Worm (Caenorhabditis elegans) whole organism, L4 larva: ENCODE measurements around the gene ckb-3.
A peak's percentile ranks its signal among the peaks of the same experiment; 100 is the strongest.
"Not testable (repeated sequence)": the region's sequence is repeated elsewhere in the genome, so short reads cannot be mapped to it uniquely, and the experiment has no call there.

Source experiments
- F10B5.3 ChIP-seq: sonication (generic microtip); optimal IDR thresholded peaks from 2 replicates; lab custom pipeline; 2016; ENCODE audit warnings: mild to moderate bottlenecking, missing genetic modification characterization, missing compliant biosample characterization
- F37D6.2 ChIP-seq: sonication (generic microtip); optimal IDR thresholded peaks from 2 replicates; lab custom pipeline; 2016; ENCODE audit warnings: mild to moderate bottlenecking, missing genetic modification characterization, missing compliant biosample characterization
- F44E2.7 ChIP-seq: fragments of 200-800 bp; sonication (Bioruptor generic); IDR thresholded peaks from 2 replicates; pipeline ENCODE4 v2.1.2; 2022; ENCODE audit warnings: missing genetic modification characterization, missing compliant biosample characterization
- T20F7.1 ChIP-seq: fragments of 200-800 bp; sonication (Bioruptor generic); optimal IDR thresholded peaks from 2 replicates; lab custom pipeline; 2018; ENCODE audit warnings: mild to moderate bottlenecking, missing genetic modification characterization, missing compliant biosample characterization
- Y48G9A.11 ChIP-seq: fragments of 200-800 bp; sonication (Bioruptor generic); IDR thresholded peaks from 2 replicates; pipeline ENCODE4 v1.3.6; 2022; ENCODE audit warnings: missing genetic modification reagents, missing genetic modification characterization, missing compliant biosample characterization
- Y5F2A.4 ChIP-seq: fragments of 200-800 bp; sonication (Bioruptor generic); optimal IDR thresholded peaks from 2 replicates; lab custom pipeline; 2018; ENCODE audit warnings: mild to moderate bottlenecking, missing genetic modification characterization, missing compliant biosample characterization
- ZK337.2 ChIP-seq: fragments of 200-800 bp; sonication (Bioruptor generic); IDR thresholded peaks from 2 replicates; pipeline ENCODE4 v1.3.6; 2022; ENCODE audit warnings: missing genetic modification reagents, missing genetic modification characterization, missing compliant biosample characterization
- arid-1 ChIP-seq: fragments of 200-800 bp; sonication (Bioruptor generic); conservative IDR thresholded peaks from 2 replicates; pipeline ENCODE4 v1.3.6; 2022; ENCODE audit warnings: missing genetic modification reagents, missing genetic modification characterization, missing compliant biosample characterization
- ceh-44 ChIP-seq: fragments of 200-800 bp; sonication (Bioruptor generic); IDR thresholded peaks from 2 replicates; pipeline ENCODE4 v1.3.6; 2022; ENCODE audit warnings: missing genetic modification reagents, missing genetic modification characterization, missing compliant biosample characterization
- daf-16 ChIP-seq, 3 experiments: sonication (generic microtip); optimal IDR thresholded peaks; 2 replicates each; lab custom pipeline; 2016 to 2017; ENCODE audit warnings: missing genetic modification characterization in 3 of 3, missing genetic modification reagents in 3 of 3, mild to moderate bottlenecking in 2 of 3, missing compliant biosample characterization in 2 of 3, missing biosample characterization in 1 of 3, moderate library complexity in 1 of 3
- daf-19 ChIP-seq: fragments of 200-800 bp; sonication (Bioruptor generic); conservative IDR thresholded peaks from 2 replicates; pipeline ENCODE4 v1.3.6; 2022; ENCODE audit warnings: missing genetic modification characterization, missing compliant biosample characterization
- dmd-6 ChIP-seq: fragments of 200-800 bp; sonication (Bioruptor generic); IDR thresholded peaks from 2 replicates; pipeline ENCODE4 v1.3.6; 2022; ENCODE audit warnings: missing genetic modification reagents, missing genetic modification characterization, missing compliant biosample characterization
- dmd-8 ChIP-seq: fragments of 200-800 bp; sonication (Bioruptor generic); IDR thresholded peaks from 2 replicates; pipeline ENCODE4 v1.3.6; 2022; ENCODE audit warnings: missing genetic modification characterization, missing compliant biosample characterization
- dmd-9 ChIP-seq: fragments of 200-800 bp; sonication (Bioruptor generic); IDR thresholded peaks from 2 replicates; pipeline ENCODE4 v1.3.6; 2022; ENCODE audit warnings: missing genetic modification reagents, missing genetic modification characterization, missing compliant biosample characterization
- dve-1 ChIP-seq: sonication (generic microtip); optimal IDR thresholded peaks from 2 replicates; lab custom pipeline; 2017; ENCODE audit warnings: antibody characterized with exemption, mild to moderate bottlenecking, missing genetic modification characterization, missing compliant biosample characterization; ENCODE audit not compliant: insufficient read depth
- egl-43 ChIP-seq: fragments of 200-800 bp; sonication (Bioruptor generic); IDR thresholded peaks from 2 replicates; pipeline ENCODE4 v1.3.6; 2022; ENCODE audit warnings: missing genetic modification reagents, missing genetic modification characterization, missing compliant biosample characterization
- fkh-10 ChIP-seq: fragments of 150-350 bp; optimal IDR thresholded peaks from 2 replicates; lab custom pipeline; 2014; ENCODE audit warnings: missing biosample characterization, missing genetic modification reagents, missing genetic modification characterization
- gei-8 ChIP-seq: fragments of 200-800 bp; sonication (Bioruptor generic); optimal IDR thresholded peaks from 2 replicates; lab custom pipeline; 2018; ENCODE audit warnings: mild to moderate bottlenecking, missing genetic modification characterization, missing compliant biosample characterization
- hif-1 ChIP-seq, 2 experiments: sonication (generic microtip); optimal IDR thresholded peaks; 2 replicates each; lab custom pipeline; 2016 to 2017; ENCODE audit warnings: missing compliant biosample characterization in 2 of 2, missing genetic modification characterization in 2 of 2, missing genetic modification reagents in 2 of 2, missing genotype in 2 of 2, mild to moderate bottlenecking in 1 of 2
- hlh-11 ChIP-seq: fragments of 200-800 bp; sonication (Bioruptor generic); optimal IDR thresholded peaks from 2 replicates; lab custom pipeline; 2018; ENCODE audit warnings: mild to moderate bottlenecking, missing genetic modification characterization, missing compliant biosample characterization
- lin-1 ChIP-seq: fragments of 200-800 bp; sonication (Bioruptor generic); IDR thresholded peaks from 2 replicates; pipeline ENCODE4 v1.3.6; 2022; ENCODE audit warnings: missing genetic modification reagents, missing genetic modification characterization, missing compliant biosample characterization
- lin-13 ChIP-seq: fragments of 150-350 bp; optimal IDR thresholded peaks from 2 replicates; lab custom pipeline; 2014; ENCODE audit warnings: missing biosample characterization, missing genetic modification reagents, missing genetic modification characterization
- lin-29 ChIP-seq: fragments of 200-800 bp; sonication (Bioruptor generic); IDR thresholded peaks from 2 replicates; pipeline ENCODE4 v1.3.6; 2022; ENCODE audit warnings: missing genetic modification reagents, missing genetic modification characterization, missing compliant biosample characterization
- lin-38 ChIP-seq: fragments of 200-800 bp; sonication (Bioruptor generic); IDR thresholded peaks from 2 replicates; pipeline ENCODE4 v1.3.6; 2022; ENCODE audit warnings: missing genetic modification reagents, missing genetic modification characterization, missing compliant biosample characterization
- lsy-2 ChIP-seq, 2 experiments: fragments of 150-350 bp in 1 of 2; sonication (generic microtip) in 1 of 2; optimal IDR thresholded peaks; 2 replicates each; lab custom pipeline; 2014 to 2017; ENCODE audit warnings: missing biosample characterization in 2 of 2, missing genetic modification characterization in 2 of 2
- madf-5 ChIP-seq, 2 experiments: fragments of 200-800 bp; sonication (Bioruptor generic); IDR thresholded peaks; 2 replicates each; pipeline ENCODE4 v1.3.6; 2022; ENCODE audit warnings: missing compliant biosample characterization in 2 of 2, missing genetic modification characterization in 2 of 2
- mep-1 ChIP-seq: fragments of 150-350 bp; sonication (generic microtip); optimal IDR thresholded peaks from 3 replicates; lab custom pipeline; 2014; ENCODE audit warnings: missing biosample characterization, missing genetic modification characterization
- mes-2 ChIP-seq: sonication (generic microtip); optimal IDR thresholded peaks from 2 replicates; lab custom pipeline; 2016; ENCODE audit warnings: missing genotype, mild to moderate bottlenecking, missing genetic modification characterization, missing compliant biosample characterization; ENCODE audit not compliant: poor library complexity, severe bottlenecking
- nhr-28 ChIP-seq: fragments of 150-350 bp; optimal IDR thresholded peaks from 2 replicates; lab custom pipeline; 2014; ENCODE audit warnings: missing biosample characterization, missing genetic modification characterization
- nhr-41 ChIP-seq: fragments of 200-800 bp; sonication (Bioruptor generic); IDR thresholded peaks from 2 replicates; pipeline ENCODE4 v1.3.6; 2022; ENCODE audit warnings: missing genetic modification reagents, missing genetic modification characterization, missing compliant biosample characterization
- nhr-42 ChIP-seq: fragments of 200-800 bp; sonication (Bioruptor generic); IDR thresholded peaks from 2 replicates; pipeline ENCODE4 v1.3.6; 2022; ENCODE audit warnings: missing genetic modification characterization, missing compliant biosample characterization
- pha-4 ChIP-seq, 2 experiments: fragments of 150-350 bp in 1 of 2; fragments of 200-800 bp in 1 of 2; sonication (Bioruptor generic) in 1 of 2; IDR thresholded peaks in 1 of 2; optimal IDR thresholded peaks in 1 of 2; 2 replicates each; pipeline versions ENCODE4 v1.3.6 to Lab custom; 2014 to 2022; ENCODE audit warnings: missing genetic modification characterization in 2 of 2, missing genetic modification reagents in 2 of 2, missing biosample characterization in 1 of 2, missing compliant biosample characterization in 1 of 2
- php-3 ChIP-seq: fragments of 200-800 bp; sonication (Bioruptor generic); IDR thresholded peaks from 2 replicates; pipeline ENCODE4 v1.3.6; 2022; ENCODE audit warnings: missing genetic modification reagents, missing genetic modification characterization, missing compliant biosample characterization
- pqm-1 ChIP-seq: sonication (generic microtip); optimal IDR thresholded peaks from 2 replicates; lab custom pipeline; 2017; ENCODE audit warnings: missing biosample characterization, missing genetic modification characterization
- rbr-2 ChIP-seq: sonication (generic microtip); optimal IDR thresholded peaks from 2 replicates; lab custom pipeline; 2016; ENCODE audit warnings: missing genotype, missing genetic modification characterization, missing compliant biosample characterization
- saeg-2 ChIP-seq: fragments of 200-800 bp; sonication (Bioruptor generic); IDR thresholded peaks from 2 replicates; pipeline ENCODE4 v1.3.6; 2022; ENCODE audit warnings: missing genetic modification reagents, missing genetic modification characterization, missing compliant biosample characterization
- snpc-1.2 ChIP-seq: fragments of 200-800 bp; sonication (Bioruptor generic); IDR thresholded peaks from 2 replicates; pipeline ENCODE4 v1.3.6; 2022; ENCODE audit warnings: missing genetic modification reagents, missing genetic modification characterization, missing compliant biosample characterization
- spr-1 ChIP-seq: sonication (generic microtip); optimal IDR thresholded peaks from 2 replicates; lab custom pipeline; 2016; ENCODE audit warnings: mild to moderate bottlenecking, missing genetic modification characterization, missing compliant biosample characterization
- spr-3 ChIP-seq: fragments of 200-800 bp; sonication (Bioruptor generic); optimal IDR thresholded peaks from 2 replicates; lab custom pipeline; 2018; ENCODE audit warnings: mild to moderate bottlenecking, missing genetic modification characterization, missing compliant biosample characterization
- tra-1 ChIP-seq: fragments of 200-800 bp; sonication (Bioruptor generic); IDR thresholded peaks from 2 replicates; pipeline ENCODE4 v1.3.6; 2022; ENCODE audit warnings: missing genetic modification reagents, missing genetic modification characterization, missing compliant biosample characterization
- zfp-3 ChIP-seq: fragments of 200-800 bp; sonication (Bioruptor generic); conservative IDR thresholded peaks from 2 replicates; pipeline ENCODE4 v1.3.6; 2022; ENCODE audit warnings: missing genetic modification reagents, missing genetic modification characterization, missing compliant biosample characterization
- zip-11 ChIP-seq: fragments of 200-800 bp; sonication (Bioruptor generic); IDR thresholded peaks from 2 replicates; pipeline ENCODE4 v1.3.6; 2022; ENCODE audit warnings: missing genetic modification characterization, missing compliant biosample characterization
- zip-2 ChIP-seq: fragments of 150-350 bp; optimal IDR thresholded peaks from 2 replicates; lab custom pipeline; 2014; ENCODE audit warnings: missing biosample characterization, missing genetic modification characterization

ckb-3 gene

ce11 chrIII:4378600-4379293 lies 8.1 kb downstream of the ckb-3 start (continued):
- TF ChIP-seq dve-1 (peak; percentile 43), pha-4 (GFP tag; IDR thresholded peaks at IDR 0.05; lab: Robert Waterston, UW) (peak; percentile 82), saeg-2 (GFP tag; lab: Robert Waterston, UW) (0 out of 2 replicates have a peak, but pooled peaks have one; percentile 68), Y48G9A.11 (GFP tag; lab: Robert Waterston, UW) (0 out of 2 replicates have a peak, but pooled peaks have one; percentile 7), F37D6.2 (tag; lab: Kevin White, UChicago) (peak; percentile 34), nhr-42 (GFP tag; lab: Robert Waterston, UW) (peak; percentile 68), ZK337.2 (GFP tag; lab: Robert Waterston, UW) (peak; percentile 70; the same call in 1 of the 2 replicates), F44E2.7 (GFP tag; lab: Robert Waterston, UW) (peak; percentile 68; the same call in 1 of the 2 replicates), spr-1 (tag; lab: Kevin White, UChicago) (peak; percentile 77), nhr-41 (GFP tag; lab: Robert Waterston, UW) (peak; percentile 78), dmd-6 (GFP tag; lab: Robert Waterston, UW) (peak; percentile 63), zfp-3 (GFP tag; lab: Robert Waterston, UW) (0 out of 2 replicates have a peak, but pooled peaks have one; percentile 34), mes-2 (tag; lab: Kevin White, UChicago) (peak; percentile 62), F10B5.3 (tag; lab: Kevin White, UChicago) (peak; percentile 68), lin-1 (GFP tag; lab: Robert Waterston, UW) (peak; percentile 63), gei-8 (peak; percentile 41), spr-3 (peak; percentile 44), fkh-10 (GFP tag; lab: Kevin White, UChicago) (peak; percentile 4), dmd-9 (0 out of 2 replicates have a peak, but pooled peaks have one; percentile 30), snpc-1.2 (GFP tag; lab: Robert Waterston, UW) (peak; percentile 30; the same call in 1 of the 2 replicates), T20F7.1 (GFP tag; lab: Kevin White, UChicago) (peak; percentile 57), lin-38 (GFP tag; lab: Robert Waterston, UW) (peak; percentile 72), pqm-1 (tag; lab: Kevin White, UChicago) (peak; percentile 70), madf-5 (GFP tag; IDR thresholded peaks at IDR 0.05; lab: Robert Waterston, UW) (peak; percentile 46 to 62; a peak in 1 of 4 replicates), arid-1 (GFP tag; lab: Robert Waterston, UW) (peak; percentile 68), zip-11 (GFP tag; lab: Robert Waterston, UW) (peak; percentile 46; the same call in 1 of the 2 replicates), lsy-2 (tag; optimal IDR thresholded peaks at IDR 0.05; lab: Kevin White, UChicago) (peak in 1 of 2 experiments; percentile 64), zip-2 (tag; lab: Kevin White, UChicago) (peak; percentile 45), rbr-2 (peak; percentile 69), tra-1 (GFP tag; lab: Robert Waterston, UW) (peak; percentile 64), Y5F2A.4 (GFP tag; lab: Kevin White, UChicago) (peak; percentile 19), nhr-28 (tag; lab: Kevin White, UChicago) (peak; percentile 18), lin-13 (GFP tag; lab: Kevin White, UChicago) (peak; percentile 38), hlh-11 (tag; lab: Kevin White, UChicago) (peak; percentile 78), mep-1 (tag; lab: Kevin White, UChicago) (peak; percentile 72), egl-43 (GFP tag; lab: Robert Waterston, UW) (peak; percentile 79), hif-1 (tag; optimal IDR thresholded peaks at IDR 0.05; lab: Kevin White, UChicago) (peak in 1 of 2 experiments; percentile 54), daf-16 (GFP tag; optimal IDR thresholded peaks at IDR 0.05; lab: Kevin White, UChicago) (peak in 1 of 2 experiments; percentile 48), daf-16 (tag; optimal IDR thresholded peaks at IDR 0.05; lab: Kevin White, UChicago) (peak; percentile 40), dmd-8 (GFP tag; lab: Robert Waterston, UW) (peak; percentile 75; the same call in 1 of the 2 replicates), ceh-44 (GFP tag; lab: Robert Waterston, UW) (peak; percentile 37; the same call in 1 of the 2 replicates), php-3 (GFP tag; lab: Robert Waterston, UW) (peak; percentile 48), daf-19 (GFP tag; lab: Robert Waterston, UW) (0 out of 2 replicates have a peak, but pooled peaks have one; percentile 57), lin-29 (0 out of 2 replicates have a peak, but pooled peaks have one; percentile 16)
- not testable (repeated sequence) for TF ChIP-seq pha-4 (tag; optimal IDR thresholded peaks at IDR 0.05; lab: Kevin White, UChicago)
